Worm (Caenorhabditis elegans) whole organism, dauer: ENCODE data around the gene Y110A2AR.1.

Experiments
- unc-62 ChIP-seq: sonication (generic microtip); optimal IDR thresholded peaks from 2 replicates; lab custom pipeline; 2017; ENCODE audit warnings: missing biosample characterization, missing genetic modification reagents, missing genetic modification characterization

Y110A2AR.1 gene

ce11 chrII:2920817-2921458 lies 1.4 kb downstream of the Y110A2AR.1 start:
- no peak for TF ChIP-seq unc-62 (GFP tag; lab: Kevin White, UChicago)

ce11 chrII:2921860-2922259 lies 2.4 kb downstream of the Y110A2AR.1 start:
- no peak for TF ChIP-seq unc-62 (GFP tag; lab: Kevin White, UChicago)

- no peak for TF ChIP-seq unc-62 (GFP tag; lab: Kevin White, UChicago)
Measured at ce11 chrII:2922359-2922758, 2.8 kb downstream of the Y110A2AR.1 start.

- TF ChIP-seq unc-62 (GFP tag; lab: Kevin White, UChicago), result no peak
Measured at ce11 chrII:2922782-2923181, 3.3 kb downstream of the Y110A2AR.1 start.

- TF ChIP-seq unc-62 (GFP tag; lab: Kevin White, UChicago), result no peak
Measured at ce11 chrII:2923617-2924016, 4.1 kb downstream of the Y110A2AR.1 start, which contains the start of gene ZK355.2. Gene ZK355.2, plus strand, starts transcription at chrII:2923917.

ce11 chrII:2925032-2925431 lies 5.5 kb downstream of the Y110A2AR.1 start:
- no peak for TF ChIP-seq unc-62 (GFP tag; lab: Kevin White, UChicago)

- TF ChIP-seq unc-62 (GFP tag; lab: Kevin White, UChicago), result no peak
Measured at ce11 chrII:2925806-2926558, 6.5 kb downstream of the Y110A2AR.1 start.

ce11 chrII:2927533-2927932 lies 8.0 kb downstream of the Y110A2AR.1 start, which contains the start of the genes ZK355.3 and ZK355.8:
Gene ZK355.3, minus strand, starts transcription at chrII:2927633.
Gene ZK355.8, plus strand, starts transcription at chrII:2927804.
- no peak for TF ChIP-seq unc-62 (GFP tag; lab: Kevin White, UChicago)

ce11 chrII:2929846-2930245 lies 10.3 kb downstream of the Y110A2AR.1 start:
- TF ChIP-seq unc-62 (GFP tag; lab: Kevin White, UChicago), result no peak

ce11 chrII:2930499-2930898 lies 11.0 kb downstream of the Y110A2AR.1 start, which contains the start of the genes irld-64 and irld-63:
Gene irld-64, minus strand, starts transcription at chrII:2930599.
Gene irld-63, plus strand, starts transcription at chrII:2930728.
- no peak for TF ChIP-seq unc-62 (GFP tag; lab: Kevin White, UChicago)

- TF ChIP-seq unc-62 (GFP tag; lab: Kevin White, UChicago), result no peak
Measured at ce11 chrII:2931564-2931963, 12.1 kb downstream of the Y110A2AR.1 start.

- TF ChIP-seq unc-62 (GFP tag; lab: Kevin White, UChicago), result no peak
Measured at ce11 chrII:2934354-2934753, 14.8 kb downstream of the Y110A2AR.1 start, which contains the start of gene irld-67. Gene irld-67, minus strand, starts transcription at chrII:2934454.

ce11 chrII:2937852-2938251 lies 18.3 kb downstream of the Y110A2AR.1 start, which contains the start of gene irld-65:
Gene irld-65, minus strand, starts transcription at chrII:2937952.
- TF ChIP-seq unc-62 (GFP tag; lab: Kevin White, UChicago), result no peak

ce11 chrII:2939681-2940080 lies 20.2 kb downstream of the Y110A2AR.1 start:
- no peak for TF ChIP-seq unc-62 (GFP tag; lab: Kevin White, UChicago)

ce11 chrII:2940747-2941146 lies 21.2 kb downstream of the Y110A2AR.1 start, which contains the start of gene irld-66:
Gene irld-66, minus strand, starts transcription at chrII:2940847.
- TF ChIP-seq unc-62 (GFP tag; lab: Kevin White, UChicago), result no peak

- TF ChIP-seq unc-62 (GFP tag; lab: Kevin White, UChicago), result no peak
Measured at ce11 chrII:2943966-2944365, 24.5 kb downstream of the Y110A2AR.1 start, which contains the start of the genes irld-50 and irld-49. Gene irld-50, minus strand, starts transcription at chrII:2944066. Gene irld-49, plus strand, starts transcription at chrII:2944176.
